Fruit fly (Drosophila melanogaster) whole organism, wandering third instar larva: Measurements from ENCODE around the gene CG33710.

Source experiments
- br ChIP-seq: fragments of 200-800 bp; sonication (Bioruptor generic); optimal IDR thresholded peaks from 2 replicates; lab custom pipeline; 2016; ENCODE audit warnings: missing biosample characterization, missing genetic modification characterization
- brk ChIP-seq: fragments of 200-800 bp; sonication (Bioruptor generic); optimal IDR thresholded peaks from 2 replicates; lab custom pipeline; 2016; ENCODE audit warnings: missing biosample characterization, mild to moderate bottlenecking, missing genetic modification characterization

DNA sequence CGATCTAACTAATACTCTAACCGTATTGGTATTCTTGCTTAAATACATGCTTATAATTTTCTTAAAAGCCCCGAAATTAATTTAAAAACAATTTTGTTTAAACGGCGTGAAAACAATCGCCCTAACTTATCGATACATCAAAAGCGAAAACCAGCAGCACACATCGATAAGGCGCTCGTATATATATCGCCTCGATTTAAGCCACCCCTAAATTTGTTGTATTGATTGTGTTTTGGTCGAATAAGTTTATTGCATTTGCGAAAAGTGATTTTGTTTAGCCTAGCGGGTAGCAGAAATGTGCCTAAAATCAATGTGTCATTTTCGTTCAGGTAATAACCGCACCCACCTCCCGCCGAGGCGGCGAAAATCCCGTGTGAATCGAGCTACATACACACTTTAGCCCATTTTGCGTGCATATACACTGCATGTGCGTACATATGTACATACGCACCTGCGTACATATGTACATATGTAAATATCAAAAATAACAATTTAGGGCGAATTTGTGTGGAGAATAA, 39.2 kb upstream of the CG33710 start, which contains the start of the genes CG7646 and Nca:
- no peak for TF ChIP-seq br (GFP tag; lab: Kevin White, UChicago)
- peak; percentile 30 for TF ChIP-seq brk (GFP tag; lab: Kevin White, UChicago)
